Fruit fly (Drosophila melanogaster) whole organism, pupa: ENCODE results near the gene CadN.

ENCODE experiments used
- CG12605 ChIP-seq: fragments of 200-800 bp; sonication (Bioruptor generic); IDR thresholded peaks from 2 replicates; pipeline ENCODE4 v1.3.6; 2022; ENCODE audit warnings: missing biosample characterization, missing genetic modification characterization
- CG17806 ChIP-seq: fragments of 200-800 bp; sonication (Bioruptor generic); optimal IDR thresholded peaks from 2 replicates; lab custom pipeline; 2018; ENCODE audit warnings: missing biosample characterization, mild to moderate bottlenecking, missing genetic modification characterization, moderate library complexity
- EcR ChIP-seq: fragments of 200-800 bp; sonication (Bioruptor generic); optimal IDR thresholded peaks from 3 replicates; lab custom pipeline; 2019; ENCODE audit warnings: missing biosample characterization, missing genetic modification characterization, mild to moderate bottlenecking, moderate library complexity, missing genetic modification reagents
- Pif1A ChIP-seq: fragments of 200-800 bp; sonication (Bioruptor generic); optimal IDR thresholded peaks from 3 replicates; lab custom pipeline; 2016; ENCODE audit warnings: missing biosample characterization, missing genetic modification characterization

- TF ChIP-seq CG17806 = no peak
- no peak for TF ChIP-seq CG12605 (GFP tag; lab: Robert Waterston, UW)
- TF ChIP-seq Pif1A (GFP tag; lab: Kevin White, UChicago) = no peak
- no peak for TF ChIP-seq EcR (GFP tag; lab: Kevin White, UChicago)
These were observed 43.5 kb downstream of the CadN start for dm6 chr2L:17734626-17735025.
